Worm (Caenorhabditis elegans): ENCODE measurements around the gene F58F12.12.

DNA sequence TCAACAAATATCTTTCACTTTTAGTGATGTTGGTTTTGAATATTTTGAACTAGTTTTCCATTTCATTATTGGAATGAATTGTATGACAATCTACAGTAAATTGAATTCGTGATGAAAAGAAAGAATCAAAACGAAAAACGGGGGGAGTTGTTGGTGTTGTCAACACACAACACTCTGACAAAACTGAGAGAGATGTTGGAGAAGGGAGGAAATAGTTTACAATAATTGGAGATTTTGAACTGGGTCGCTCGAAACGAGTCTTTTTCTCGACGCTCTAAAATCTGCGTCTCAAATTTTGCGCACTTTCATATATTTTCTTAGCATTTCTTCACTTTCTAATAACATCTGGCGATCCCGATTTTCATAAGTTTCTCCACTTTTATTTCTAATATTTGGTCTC lies 37.1 kb upstream of the F58F12.12 start, which contains the start of gene txt-18:
- TF ChIP-seq nhr-28 (tag; optimal IDR thresholded peaks at IDR 0.05) = no peak
- TF ChIP-seq nfya-1 (tag; optimal IDR thresholded peaks at IDR 0.05; ENCODE audit: insufficient read depth) = peak; percentile 23
- TF ChIP-seq pha-4 (tag; optimal IDR thresholded peaks at IDR 0.05) = peak; percentile 81
- TF ChIP-seq ceh-9 (tag; optimal IDR thresholded peaks at IDR 0.05) = no peak
- no peak for TF ChIP-seq ZK546.5 (tag; optimal IDR thresholded peaks at IDR 0.05)
- TF ChIP-seq R02D3.7 (tag; optimal IDR thresholded peaks at IDR 0.05) = no peak
- TF ChIP-seq ama-1 (optimal IDR thresholded peaks at IDR 0.05) = no peak
- no peak for TF ChIP-seq nhr-76 (tag; optimal IDR thresholded peaks at IDR 0.05)
- no peak for TF ChIP-seq tbx-2 (tag; optimal IDR thresholded peaks at IDR 0.05)
- no peak for TF ChIP-seq nhr-77 (tag; optimal IDR thresholded peaks at IDR 0.05)
- no peak for TF ChIP-seq fkh-2 (tag; optimal IDR thresholded peaks at IDR 0.05)
- TF ChIP-seq snpc-4 (tag; optimal IDR thresholded peaks at IDR 0.05) = no peak
- TF ChIP-seq ceh-16 (tag; optimal IDR thresholded peaks at IDR 0.05) = no peak
- no peak for TF ChIP-seq ceh-82 (tag; optimal IDR thresholded peaks at IDR 0.05)
